Worm (Caenorhabditis elegans) whole organism, L2 larva: ENCODE measurements around the gene mdt-28.

Experiments used
- C34F6.9 ChIP-seq: fragments of 150-350 bp; optimal IDR thresholded peaks from 2 replicates; lab custom pipeline; 2014; ENCODE audit warnings: missing biosample characterization, missing genetic modification characterization
- F13H6.1 ChIP-seq: sonication (generic microtip); optimal IDR thresholded peaks from 2 replicates; lab custom pipeline; 2016; ENCODE audit warnings: missing genetic modification characterization, missing compliant biosample characterization
- R02D3.7 ChIP-seq: fragments of 150-350 bp; optimal IDR thresholded peaks from 2 replicates; lab custom pipeline; 2014; ENCODE audit warnings: missing biosample characterization, missing genetic modification characterization
- Y55F3AM.14 ChIP-seq: fragments of 200-800 bp; sonication (Bioruptor generic); optimal IDR thresholded peaks from 2 replicates; lab custom pipeline; 2018; ENCODE audit warnings: mild to moderate bottlenecking, missing genetic modification characterization, missing compliant biosample characterization
- ZK546.5 ChIP-seq: sonication (generic microtip); optimal IDR thresholded peaks from 2 replicates; lab custom pipeline; 2017; ENCODE audit warnings: missing biosample characterization, missing genetic modification characterization
- alr-1 ChIP-seq: fragments of 150-350 bp; optimal IDR thresholded peaks from 2 replicates; lab custom pipeline; 2014; ENCODE audit warnings: missing biosample characterization, missing genetic modification characterization
- aly-2 ChIP-seq: fragments of 150-350 bp; optimal IDR thresholded peaks from 2 replicates; lab custom pipeline; 2014; ENCODE audit warnings: missing biosample characterization, missing genetic modification characterization
- ama-1 ChIP-seq: fragments of 150-350 bp; optimal IDR thresholded peaks from 2 replicates; lab custom pipeline; 2018; ENCODE audit warnings: inconsistent platforms
- blmp-1 ChIP-seq: sonication (generic microtip); optimal IDR thresholded peaks from 2 replicates; lab custom pipeline; 2017; ENCODE audit warnings: missing genetic modification characterization, mild to moderate bottlenecking, missing compliant biosample characterization, antibody characterized with exemption, moderate library complexity; ENCODE audit not compliant: insufficient read depth
- dmd-4 ChIP-seq: sonication (generic microtip); optimal IDR thresholded peaks from 2 replicates; lab custom pipeline; 2017; ENCODE audit warnings: missing biosample characterization, missing genetic modification characterization
- egl-27 ChIP-seq: sonication (generic microtip); optimal IDR thresholded peaks from 3 replicates; lab custom pipeline; 2017; ENCODE audit warnings: missing biosample characterization, missing genetic modification reagents, missing genetic modification characterization
- elt-1 ChIP-seq: fragments of 150-350 bp; optimal IDR thresholded peaks from 2 replicates; lab custom pipeline; 2014; ENCODE audit warnings: missing biosample characterization, missing genetic modification characterization
- elt-3 ChIP-seq: sonication (generic microtip); optimal IDR thresholded peaks from 2 replicates; lab custom pipeline; 2017; ENCODE audit warnings: missing biosample characterization, missing genetic modification characterization
- fos-1 ChIP-seq: fragments of 150-350 bp; optimal IDR thresholded peaks from 2 replicates; lab custom pipeline; 2014; ENCODE audit warnings: missing biosample characterization, missing genetic modification characterization
- gmeb-1 ChIP-seq: fragments of 150-350 bp; optimal IDR thresholded peaks from 2 replicates; lab custom pipeline; 2014; ENCODE audit warnings: missing biosample characterization, missing genetic modification characterization
- lin-13 ChIP-seq: fragments of 150-350 bp; optimal IDR thresholded peaks from 2 replicates; lab custom pipeline; 2014; ENCODE audit warnings: missing biosample characterization, missing genetic modification reagents, missing genetic modification characterization
- lin-39 ChIP-seq: fragments of 150-350 bp; optimal IDR thresholded peaks from 2 replicates; lab custom pipeline; 2014; ENCODE audit warnings: missing biosample characterization, missing genetic modification reagents, missing genetic modification characterization
- lsy-2 ChIP-seq, 2 experiments: fragments of 150-350 bp in 1 of 2; sonication (generic microtip) in 1 of 2; optimal IDR thresholded peaks; 2 replicates each; lab custom pipeline; 2014 to 2017; ENCODE audit warnings: missing biosample characterization in 2 of 2, missing genetic modification characterization in 2 of 2
- mab-5 ChIP-seq: fragments of 150-350 bp; optimal IDR thresholded peaks from 2 replicates; lab custom pipeline; 2014; ENCODE audit warnings: missing biosample characterization, missing genetic modification characterization
- mbf-1 ChIP-seq: sonication (generic microtip); optimal IDR thresholded peaks from 2 replicates; lab custom pipeline; 2017; ENCODE audit warnings: missing biosample characterization, missing genetic modification characterization
- mdl-1 ChIP-seq, 2 experiments: fragments of 150-350 bp in 1 of 2; sonication (generic microtip) in 1 of 2; optimal IDR thresholded peaks; 2 replicates each; lab custom pipeline; 2017; ENCODE audit warnings: missing biosample characterization in 2 of 2, missing genetic modification characterization in 2 of 2
- nhr-10 ChIP-seq: sonication (generic microtip); optimal IDR thresholded peaks from 2 replicates; lab custom pipeline; 2017; ENCODE audit warnings: missing biosample characterization, missing genetic modification characterization
- nhr-11 ChIP-seq: fragments of 150-350 bp; optimal IDR thresholded peaks from 2 replicates; lab custom pipeline; 2014; ENCODE audit warnings: missing biosample characterization, missing genetic modification characterization
- nhr-12 ChIP-seq: fragments of 150-350 bp; optimal IDR thresholded peaks from 2 replicates; lab custom pipeline; 2014; ENCODE audit warnings: missing biosample characterization, missing genetic modification characterization
- nhr-21 ChIP-seq: fragments of 150-350 bp; optimal IDR thresholded peaks from 2 replicates; lab custom pipeline; 2014; ENCODE audit warnings: missing biosample characterization, missing genetic modification characterization
- nhr-23 ChIP-seq: fragments of 150-350 bp; optimal IDR thresholded peaks from 2 replicates; lab custom pipeline; 2014; ENCODE audit warnings: missing biosample characterization, missing genetic modification reagents, missing genetic modification characterization
- nhr-25 ChIP-seq: fragments of 150-350 bp; sonication (generic microtip); optimal IDR thresholded peaks from 3 replicates; lab custom pipeline; 2014; ENCODE audit warnings: missing biosample characterization, missing genetic modification characterization
- nhr-6 ChIP-seq: fragments of 150-350 bp; optimal IDR thresholded peaks from 2 replicates; lab custom pipeline; 2014; ENCODE audit warnings: missing biosample characterization, missing genetic modification characterization
- nhr-77 ChIP-seq: fragments of 150-350 bp; optimal IDR thresholded peaks from 2 replicates; lab custom pipeline; 2014; ENCODE audit warnings: missing biosample characterization, missing genetic modification characterization
- peb-1 ChIP-seq: fragments of 150-350 bp; optimal IDR thresholded peaks from 2 replicates; lab custom pipeline; 2014; ENCODE audit warnings: missing biosample characterization, missing genetic modification characterization
- sem-4 ChIP-seq: fragments of 150-350 bp; optimal IDR thresholded peaks from 2 replicates; lab custom pipeline; 2014; ENCODE audit warnings: missing biosample characterization, missing genetic modification reagents, missing genetic modification characterization
- skn-1 ChIP-seq: sonication (generic microtip); optimal IDR thresholded peaks from 2 replicates; lab custom pipeline; 2017; ENCODE audit warnings: missing biosample characterization, missing genetic modification characterization
- sma-3 ChIP-seq: sonication (generic microtip); optimal IDR thresholded peaks from 2 replicates; lab custom pipeline; 2016; ENCODE audit warnings: missing genetic modification reagents, missing genetic modification characterization, missing compliant biosample characterization
- sma-9 ChIP-seq, 2 experiments: fragments of 150-350 bp in 1 of 2; sonication (generic microtip) in 1 of 2; optimal IDR thresholded peaks; 2 replicates each; lab custom pipeline; 2014 to 2016; ENCODE audit warnings: missing genetic modification characterization in 2 of 2, mild to moderate bottlenecking in 1 of 2, missing biosample characterization in 1 of 2, missing compliant biosample characterization in 1 of 2, missing genetic modification reagents in 1 of 2, moderate library complexity in 1 of 2
- snpc-4 ChIP-seq: fragments of 150-350 bp; optimal IDR thresholded peaks from 2 replicates; lab custom pipeline; 2014; ENCODE audit warnings: missing biosample characterization, missing genetic modification characterization
- unc-39 ChIP-seq: fragments of 150-350 bp; optimal IDR thresholded peaks from 2 replicates; lab custom pipeline; 2014; ENCODE audit warnings: missing biosample characterization, missing genetic modification characterization
- unc-55 ChIP-seq: fragments of 150-350 bp; sonication (generic microtip); optimal IDR thresholded peaks from 3 replicates; lab custom pipeline; 2014; ENCODE audit warnings: missing biosample characterization, missing genetic modification reagents, missing genetic modification characterization
- unc-62 ChIP-seq: fragments of 150-350 bp; optimal IDR thresholded peaks from 2 replicates; lab custom pipeline; 2014; ENCODE audit warnings: missing biosample characterization, missing genetic modification reagents, missing genetic modification characterization
- ztf-1 ChIP-seq: fragments of 200-800 bp; sonication (Bioruptor generic); conservative IDR thresholded peaks from 2 replicates; pipeline ENCODE4 v1.3.6; 2022; ENCODE audit warnings: missing genetic modification characterization, missing compliant biosample characterization
- ztf-11 ChIP-seq: sonication (generic microtip); optimal IDR thresholded peaks from 2 replicates; lab custom pipeline; 2017; ENCODE audit warnings: missing biosample characterization, missing genetic modification characterization
- ztf-4 ChIP-seq: fragments of 150-350 bp; optimal IDR thresholded peaks from 2 replicates; lab custom pipeline; 2014; ENCODE audit warnings: missing biosample characterization, missing genetic modification characterization

mdt-28 gene

DNA sequence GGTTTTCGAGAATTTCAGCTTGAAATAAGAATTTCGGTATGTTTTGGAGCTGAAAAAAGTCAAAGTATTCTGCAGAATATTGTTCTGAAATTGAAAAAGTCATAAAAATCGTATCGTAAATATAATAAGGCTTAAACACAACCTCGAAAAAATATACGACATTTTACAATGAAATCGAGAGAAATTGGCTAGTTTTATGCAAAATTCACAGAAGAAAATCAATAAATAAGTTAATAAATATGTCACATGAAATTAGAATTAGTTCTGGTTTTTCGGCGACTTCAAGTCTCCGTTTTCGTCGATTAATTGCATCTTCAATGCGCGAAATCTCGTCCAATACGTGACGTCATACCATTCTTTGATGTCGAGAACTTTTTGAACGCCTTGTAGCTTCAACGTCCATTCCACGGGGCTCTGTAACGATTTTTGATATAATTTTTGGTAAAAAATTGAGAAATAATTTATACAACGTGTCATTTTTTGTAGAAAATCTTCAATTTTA, 2.2 kb upstream of the mdt-28 start, which contains the start of gene atx-3:
Gene atx-3, minus strand, starts transcription at position 51 of the 502 bp plus-strand sequence.
- peak; percentile 34 for TF ChIP-seq nhr-25
- TF ChIP-seq sma-3 (GFP tag; lab: Kevin White, UChicago): no peak
- no peak for TF ChIP-seq gmeb-1 (tag; lab: Kevin White, UChicago)

DNA sequence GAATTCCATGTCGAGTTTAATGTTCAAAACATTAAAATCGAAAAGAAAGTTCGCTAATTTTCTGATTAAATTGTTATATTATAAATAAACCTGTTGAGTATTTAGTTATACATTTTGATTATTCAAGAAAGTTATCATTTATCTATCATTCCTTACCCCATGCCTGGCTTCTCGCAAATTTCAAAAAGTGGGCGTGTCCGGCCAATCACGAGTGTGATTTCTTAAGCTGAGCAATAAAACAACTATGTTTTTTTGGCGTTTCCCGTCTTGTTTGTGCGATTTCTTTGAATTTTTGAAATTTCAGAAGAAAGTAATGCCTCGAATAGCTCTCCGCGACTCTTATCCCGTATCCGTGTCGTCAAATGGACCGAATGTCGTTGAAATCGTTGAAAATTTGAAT, 2.6 kb downstream of the mdt-28 start, which contains the start of gene fbxa-94:
Gene fbxa-94, plus strand, starts transcription at position 301 of the 400 bp plus-strand sequence.
- TF ChIP-seq aly-2 (no peak), blmp-1 (no peak), ZK546.5 (no peak), nhr-77 (no peak), mbf-1 (no peak), dmd-4 (tag; lab: Kevin White, UChicago) (no peak), sma-3 (GFP tag; lab: Kevin White, UChicago) (no peak), nhr-6 (tag; lab: Kevin White, UChicago) (no peak), ama-1 (lab: Kevin White, UChicago) (no peak), nhr-23 (no peak), nhr-21 (tag; lab: Kevin White, UChicago) (no peak), egl-27 (tag; lab: Kevin White, UChicago) (no peak), ztf-4 (tag; lab: Kevin White, UChicago) (no peak), fos-1 (no peak), F13H6.1 (tag; lab: Kevin White, UChicago) (no peak)

DNA sequence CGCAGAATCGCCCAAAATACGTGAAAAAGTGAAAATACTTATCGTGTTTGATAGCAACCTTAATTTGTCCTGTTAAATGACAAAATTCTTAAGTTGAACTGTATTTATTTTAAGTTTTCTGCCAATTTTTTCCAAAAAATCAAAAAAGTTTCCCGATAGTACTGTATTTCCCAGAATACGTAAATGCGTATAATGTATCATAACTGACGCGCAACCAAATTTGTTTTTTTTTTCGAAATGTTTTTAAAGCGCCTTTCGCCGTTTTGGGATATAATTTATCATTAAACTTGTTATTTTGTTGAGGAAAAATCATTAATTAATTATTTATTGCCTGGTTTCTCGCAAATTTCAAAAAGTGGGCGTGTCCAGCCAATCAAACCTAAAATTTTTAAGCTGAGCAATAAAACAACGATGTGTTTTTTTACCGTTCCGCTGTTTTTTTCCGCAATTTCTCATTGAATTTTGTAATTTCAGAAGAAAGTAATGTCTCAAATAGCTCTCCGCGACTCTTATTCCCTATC, 4.1 kb downstream of the mdt-28 start, which contains the start of gene fbxa-95:
Gene fbxa-95, plus strand, starts transcription at position 471 of the 521 bp plus-strand sequence.
- TF ChIP-seq snpc-4 (tag; lab: Kevin White, UChicago): no peak
- no peak for TF ChIP-seq blmp-1
- TF ChIP-seq sma-3 (GFP tag; lab: Kevin White, UChicago): no peak
- TF ChIP-seq nhr-12 (tag; lab: Kevin White, UChicago): no peak
- no peak for TF ChIP-seq nhr-23
- TF ChIP-seq peb-1 (tag; lab: Kevin White, UChicago): no peak
- TF ChIP-seq ama-1 (lab: Kevin White, UChicago): no peak
- TF ChIP-seq nhr-10 (tag; lab: Kevin White, UChicago): no peak
- TF ChIP-seq mab-5: no peak
- no peak for TF ChIP-seq nhr-25
- no peak for TF ChIP-seq egl-27 (tag; lab: Kevin White, UChicago)
- TF ChIP-seq alr-1 (tag; lab: Kevin White, UChicago): no peak
- TF ChIP-seq sma-9 (GFP tag; optimal IDR thresholded peaks at IDR 0.05; lab: Kevin White, UChicago): no peak
- no peak for TF ChIP-seq sma-9 (tag; optimal IDR thresholded peaks at IDR 0.05; lab: Kevin White, UChicago)
- no peak for TF ChIP-seq ZK546.5
- no peak for TF ChIP-seq unc-62
- no peak for TF ChIP-seq elt-1 (tag; lab: Kevin White, UChicago)
- TF ChIP-seq mbf-1: no peak
- TF ChIP-seq, all 48 proteins: peak for 0

ce11 chrV:15569702-15570430, 5.3 kb downstream of the mdt-28 start, which contains the start of gene lsm-5:
Gene lsm-5, plus strand, starts transcription at chrV:15570380.
- no peak for TF ChIP-seq egl-27 (tag; lab: Kevin White, UChicago)
- TF ChIP-seq mbf-1: no peak
- TF ChIP-seq Y55F3AM.14: no peak
- peak; percentile 66 for TF ChIP-seq C34F6.9 (tag; lab: Kevin White, UChicago)
- no peak for TF ChIP-seq nhr-77
- no peak for TF ChIP-seq ztf-1 (GFP tag; lab: Robert Waterston, UW)
- no peak for TF ChIP-seq mab-5
- TF ChIP-seq nhr-12 (tag; lab: Kevin White, UChicago): no peak
- TF ChIP-seq elt-3 (tag; lab: Kevin White, UChicago): no peak
- TF ChIP-seq ztf-11 (tag; lab: Kevin White, UChicago): no peak
- TF ChIP-seq blmp-1: no peak
- peak; percentile 36 for TF ChIP-seq nhr-6 (tag; lab: Kevin White, UChicago)
- no peak for TF ChIP-seq unc-39 (tag; lab: Kevin White, UChicago)
- peak; percentile 40 for TF ChIP-seq nhr-25
- peak; percentile 88 for TF ChIP-seq unc-55 (GFP tag; lab: Kevin White, UChicago)
- no peak for TF ChIP-seq lin-39 (tag; lab: Kevin White, UChicago)
- no peak for TF ChIP-seq alr-1 (tag; lab: Kevin White, UChicago)
- peak; percentile 26 for TF ChIP-seq lin-13 (GFP tag; lab: Kevin White, UChicago)
- TF ChIP-seq mdl-1 (tag; optimal IDR thresholded peaks at IDR 0.05; lab: Kevin White, UChicago): no peak
- no peak for TF ChIP-seq skn-1 (tag; lab: Kevin White, UChicago)
- no peak for TF ChIP-seq peb-1 (tag; lab: Kevin White, UChicago)
- no peak for TF ChIP-seq sem-4 (tag; lab: Kevin White, UChicago)
- TF ChIP-seq lsy-2 (tag; optimal IDR thresholded peaks at IDR 0.05; lab: Kevin White, UChicago): peak in 1 of 2 experiments; percentile 80
- peak; percentile 27 for TF ChIP-seq fos-1
- TF ChIP-seq nhr-11 (tag; lab: Kevin White, UChicago): no peak
- no peak for TF ChIP-seq ztf-4 (tag; lab: Kevin White, UChicago)
- TF ChIP-seq ZK546.5: no peak
- TF ChIP-seq gmeb-1 (tag; lab: Kevin White, UChicago): peak; percentile 93
- TF ChIP-seq aly-2: no peak
- peak; percentile 84 for TF ChIP-seq R02D3.7 (tag; lab: Kevin White, UChicago)
- no peak for TF ChIP-seq dmd-4 (tag; lab: Kevin White, UChicago)
- TF ChIP-seq snpc-4 (tag; lab: Kevin White, UChicago): peak; percentile 22
- no peak for TF ChIP-seq nhr-10 (tag; lab: Kevin White, UChicago)
- no peak for TF ChIP-seq unc-62
- no peak for TF ChIP-seq nhr-23
